Worm (Caenorhabditis elegans): ENCODE data around the gene haf-3.

Gene haf-3

DNA sequence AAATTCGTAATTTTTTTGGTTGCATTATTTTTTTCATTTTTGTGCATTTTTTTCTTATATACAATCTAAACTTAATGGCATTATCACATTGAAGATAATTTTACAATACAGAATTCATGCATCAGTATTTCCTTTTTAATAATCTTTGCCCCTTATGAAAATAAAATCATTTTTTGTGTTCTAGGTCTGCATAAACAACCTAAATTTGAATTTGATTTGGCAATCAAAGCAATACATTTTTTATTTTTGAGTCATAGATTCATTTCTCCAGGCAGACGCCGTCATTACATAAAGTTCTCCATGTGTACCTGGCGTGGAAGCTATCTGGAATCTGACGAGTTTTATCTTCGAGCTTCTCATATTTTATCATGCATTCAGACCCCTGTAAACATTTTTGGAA is 44.1 kb downstream of the haf-3 start, which contains the start of gene srh-140:
TSS of gene srh-140 (plus strand) at position 301 of the 400 bp plus-strand sequence.
- TF ChIP-seq ceh-18 (tag; optimal IDR thresholded peaks at IDR 0.05) (no peak), ttx-3 (tag; optimal IDR thresholded peaks at IDR 0.05) (no peak), nfya-1 (tag; optimal IDR thresholded peaks at IDR 0.05) (no peak), unc-86 (tag; optimal IDR thresholded peaks at IDR 0.05) (no peak), dmd-4 (tag; optimal IDR thresholded peaks at IDR 0.05; ENCODE audit: borderline replicate concordance) (no peak), ceh-31 (tag; optimal IDR thresholded peaks at IDR 0.05) (no peak), ets-4 (tag; optimal IDR thresholded peaks at IDR 0.05) (no peak), unc-55 (GFP tag; optimal IDR thresholded peaks at IDR 0.05) (no peak), ceh-48 (tag; optimal IDR thresholded peaks at IDR 0.05) (no peak), syd-9 (tag; optimal IDR thresholded peaks at IDR 0.05) (no peak), hlh-30 (tag; optimal IDR thresholded peaks at IDR 0.05; ENCODE audit: insufficient read depth) (no peak), zip-5 (tag; optimal IDR thresholded peaks at IDR 0.05) (no peak), ceh-34 (tag; optimal IDR thresholded peaks at IDR 0.05) (no peak), unc-42 (tag; optimal IDR thresholded peaks at IDR 0.05) (no peak), nhr-11 (tag; optimal IDR thresholded peaks at IDR 0.05) (no peak)

DNA sequence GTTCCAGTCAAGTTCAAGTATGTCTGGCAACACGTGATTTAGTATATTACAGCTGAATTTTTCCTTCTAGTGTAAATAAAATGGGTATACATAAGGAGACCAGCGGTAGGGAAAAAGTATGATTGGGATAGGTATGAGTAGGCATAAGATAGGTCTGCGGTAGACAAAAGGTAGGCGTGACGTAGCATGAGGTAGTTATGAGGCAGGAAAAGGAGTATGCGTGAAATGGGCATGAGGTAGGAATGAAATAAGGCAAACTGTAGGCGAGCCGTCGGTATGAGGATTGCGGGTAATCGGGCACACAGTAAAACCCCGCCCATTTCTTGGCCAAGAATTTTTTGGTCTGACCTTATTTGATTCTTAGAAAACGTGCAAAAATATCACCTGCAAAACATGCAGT is 44.5 kb downstream of the haf-3 start:
- TF ChIP-seq ceh-14 (tag; optimal IDR thresholded peaks at IDR 0.05) (no peak), Y22D7AL.16 (tag; optimal IDR thresholded peaks at IDR 0.05) (no peak), zip-5 (tag; optimal IDR thresholded peaks at IDR 0.05) (no peak), unc-55 (GFP tag; optimal IDR thresholded peaks at IDR 0.05) (no peak), lim-6 (tag; optimal IDR thresholded peaks at IDR 0.05) (no peak), sox-2 (GFP tag; IDR thresholded peaks at IDR 0.05) (no peak), dve-1 (tag; optimal IDR thresholded peaks at IDR 0.05) (no peak), T23F11.4 (GFP tag; optimal IDR thresholded peaks at IDR 0.05) (no peak), pha-2 (tag; optimal IDR thresholded peaks at IDR 0.05) (no peak), nhr-11 (tag; optimal IDR thresholded peaks at IDR 0.05) (no peak), unc-42 (tag; optimal IDR thresholded peaks at IDR 0.05) (no peak), ceh-6 (GFP tag; optimal IDR thresholded peaks at IDR 0.05) (no peak), sdc-2 (tag; optimal IDR thresholded peaks at IDR 0.05) (no peak), npax-4 (tag; optimal IDR thresholded peaks at IDR 0.05) (no peak), odd-2 (tag; optimal IDR thresholded peaks at IDR 0.05) (no peak), ama-1 (optimal IDR thresholded peaks at IDR 0.05) (no peak)

DNA sequence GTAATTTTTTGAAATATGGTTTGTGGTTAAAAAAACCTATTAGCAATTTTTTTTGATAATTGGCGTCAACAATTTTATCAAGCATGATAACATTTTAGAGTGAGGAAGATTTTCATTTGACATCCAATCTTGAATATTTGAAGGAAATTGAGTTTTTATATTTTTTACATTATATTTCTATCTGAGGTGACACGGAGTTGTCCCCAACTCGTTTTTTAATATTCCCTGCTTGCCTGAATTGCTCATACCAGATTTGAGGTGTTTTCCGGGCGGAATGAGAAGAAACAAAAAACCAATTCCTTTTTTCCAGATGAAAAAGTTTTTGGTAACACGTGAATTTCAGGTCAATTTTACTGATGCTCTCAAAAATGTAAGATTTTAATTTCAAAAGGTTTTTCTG is 46.4 kb downstream of the haf-3 start, which contains the start of gene Y6E2A.7:
TSS of gene Y6E2A.7 (plus strand) at position 301 of the 400 bp plus-strand sequence.
- no peak for TF ChIP-seq elt-4 (tag; optimal IDR thresholded peaks at IDR 0.05)
- no peak for TF ChIP-seq rnt-1 (tag; optimal IDR thresholded peaks at IDR 0.05)
- TF ChIP-seq ceh-22 (tag; optimal IDR thresholded peaks at IDR 0.05): no peak
- no peak for TF ChIP-seq lim-6 (tag; optimal IDR thresholded peaks at IDR 0.05)
- TF ChIP-seq ceh-6 (GFP tag; optimal IDR thresholded peaks at IDR 0.05): no peak
- no peak for TF ChIP-seq ref-2 (tag; optimal IDR thresholded peaks at IDR 0.05)
- no peak for TF ChIP-seq nfya-1 (tag; optimal IDR thresholded peaks at IDR 0.05)
- no peak for TF ChIP-seq ceh-24 (tag; optimal IDR thresholded peaks at IDR 0.05)
- no peak for TF ChIP-seq sdc-2 (tag; optimal IDR thresholded peaks at IDR 0.05)
- TF ChIP-seq nhr-232 (tag; optimal IDR thresholded peaks at IDR 0.05): no peak
- TF ChIP-seq unc-55 (GFP tag; optimal IDR thresholded peaks at IDR 0.05): no peak

DNA sequence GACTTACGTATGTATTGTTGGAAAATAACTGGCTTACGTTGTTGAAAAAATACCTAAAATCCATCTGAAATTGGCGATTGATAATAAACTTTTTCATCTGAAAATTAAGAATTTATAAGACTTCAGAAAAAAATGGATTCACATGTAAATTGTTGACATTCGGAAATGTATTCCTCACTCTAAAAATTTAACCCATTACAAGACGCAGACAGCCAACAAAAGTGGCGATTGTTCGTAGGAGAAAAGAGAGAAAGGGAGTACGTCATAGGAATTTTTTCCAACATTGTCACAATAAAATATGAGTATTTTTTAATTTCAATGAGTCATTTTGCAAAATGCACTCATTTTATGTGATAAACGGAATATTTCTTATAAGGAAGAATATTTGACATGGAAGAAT is 47.4 kb downstream of the haf-3 start, which contains the start of gene Y6E2A.5:
TSS of gene Y6E2A.5 (minus strand) at position 101 of the 400 bp plus-strand sequence.
- no peak for TF ChIP-seq gmeb-2 (tag; optimal IDR thresholded peaks at IDR 0.05)
- no peak for TF ChIP-seq sox-4 (tag; optimal IDR thresholded peaks at IDR 0.05)
- TF ChIP-seq unc-86 (tag; optimal IDR thresholded peaks at IDR 0.05): no peak
- no peak for TF ChIP-seq hlh-30 (tag; optimal IDR thresholded peaks at IDR 0.05; ENCODE audit: insufficient read depth)
- TF ChIP-seq eyg-1 (tag; optimal IDR thresholded peaks at IDR 0.05): no peak
- TF ChIP-seq hlh-13 (GFP tag; optimal IDR thresholded peaks at IDR 0.05): no peak
- TF ChIP-seq fkh-10 (GFP tag; optimal IDR thresholded peaks at IDR 0.05): no peak
- TF ChIP-seq ets-4 (tag; optimal IDR thresholded peaks at IDR 0.05): no peak
- no peak for TF ChIP-seq ceh-22 (tag; optimal IDR thresholded peaks at IDR 0.05)
- no peak for TF ChIP-seq nfya-1 (tag; optimal IDR thresholded peaks at IDR 0.05)
- TF ChIP-seq ztf-16 (tag; optimal IDR thresholded peaks at IDR 0.05): no peak
- no peak for TF ChIP-seq dmd-4 (tag; optimal IDR thresholded peaks at IDR 0.05; ENCODE audit: borderline replicate concordance)

All from whole organism, late embryonic.